Worm (Caenorhabditis elegans) whole organism, L1 larva: ENCODE data around the gene R07E4.1.
A peak's percentile ranks its signal among the peaks of the same experiment; 100 is the strongest.

ENCODE experiments used
- C34B4.2 ChIP-seq: sonication (generic microtip); optimal IDR thresholded peaks from 2 replicates; lab custom pipeline; 2017; ENCODE audit warnings: mild to moderate bottlenecking, missing genetic modification characterization, missing compliant biosample characterization
- aly-2 ChIP-seq: fragments of 150-350 bp; optimal IDR thresholded peaks from 2 replicates; lab custom pipeline; 2014; ENCODE audit warnings: missing biosample characterization, missing genetic modification characterization
- ceh-82 ChIP-seq, 3 experiments: fragments of 150-350 bp in 1 of 3; sonication (generic microtip) in 2 of 3; optimal IDR thresholded peaks; 2 replicates each; lab custom pipeline; 2014 to 2017; ENCODE audit warnings: missing biosample characterization in 3 of 3, missing genetic modification characterization in 3 of 3
- ces-1 ChIP-seq: fragments of 150-350 bp; optimal IDR thresholded peaks from 2 replicates; lab custom pipeline; 2014; ENCODE audit warnings: missing biosample characterization, missing genetic modification reagents, missing genetic modification characterization
- efl-3 ChIP-seq: fragments of 200-800 bp; sonication (Bioruptor generic); optimal IDR thresholded peaks from 2 replicates; lab custom pipeline; 2018; ENCODE audit warnings: mild to moderate bottlenecking, missing genetic modification characterization, missing compliant biosample characterization
- egl-13 ChIP-seq: sonication (generic microtip); optimal IDR thresholded peaks from 2 replicates; lab custom pipeline; 2016; ENCODE audit warnings: missing genotype, missing genetic modification reagents, missing genetic modification characterization, missing compliant biosample characterization
- fkh-4 ChIP-seq: sonication (generic microtip); optimal IDR thresholded peaks from 2 replicates; lab custom pipeline; 2016; ENCODE audit warnings: missing compliant biosample characterization, missing genetic modification characterization, borderline replicate concordance
- fkh-8 ChIP-seq: sonication (generic microtip); optimal IDR thresholded peaks from 2 replicates; lab custom pipeline; 2016; ENCODE audit warnings: mild to moderate bottlenecking, missing genetic modification characterization, missing compliant biosample characterization
- fos-1 ChIP-seq: fragments of 150-350 bp; optimal IDR thresholded peaks from 2 replicates; lab custom pipeline; 2014; ENCODE audit warnings: missing biosample characterization, missing genetic modification characterization
- grh-1 ChIP-seq: fragments of 200-800 bp; sonication (Bioruptor generic); IDR thresholded peaks from 2 replicates; pipeline ENCODE4 v1.3.6; 2022; ENCODE audit warnings: missing genetic modification reagents, missing genetic modification characterization, missing compliant biosample characterization
- hlh-17 ChIP-seq: fragments of 200-800 bp; sonication (Bioruptor generic); optimal IDR thresholded peaks from 2 replicates; lab custom pipeline; 2018; ENCODE audit warnings: missing genetic modification characterization, mild to moderate bottlenecking, missing compliant biosample characterization, moderate library complexity, borderline replicate concordance
- hlh-4 ChIP-seq: sonication (generic microtip); optimal IDR thresholded peaks from 2 replicates; lab custom pipeline; 2016; ENCODE audit warnings: mild to moderate bottlenecking, missing genetic modification characterization, missing compliant biosample characterization
- jun-1 ChIP-seq: fragments of 150-350 bp; optimal IDR thresholded peaks from 2 replicates; lab custom pipeline; 2014; ENCODE audit warnings: missing biosample characterization, missing genetic modification reagents, missing genetic modification characterization
- lin-13 ChIP-seq: fragments of 150-350 bp; optimal IDR thresholded peaks from 2 replicates; lab custom pipeline; 2014; ENCODE audit warnings: missing biosample characterization, missing genetic modification reagents, missing genetic modification characterization
- lin-14 ChIP-seq: fragments of 200-800 bp; sonication (Bioruptor generic); optimal IDR thresholded peaks from 2 replicates; lab custom pipeline; 2018; ENCODE audit warnings: mild to moderate bottlenecking, missing genetic modification characterization, moderate library complexity, missing compliant biosample characterization
- lin-35 ChIP-seq, 2 experiments: fragments of 150-350 bp; optimal IDR thresholded peaks; 2 replicates each; lab custom pipeline; 2014; ENCODE audit warnings: missing biosample characterization in 2 of 2, missing genetic modification characterization in 2 of 2, missing genetic modification reagents in 2 of 2
- mef-2 ChIP-seq: fragments of 150-350 bp; optimal IDR thresholded peaks from 2 replicates; lab custom pipeline; 2014; ENCODE audit warnings: missing biosample characterization, missing genetic modification characterization
- nhr-11 ChIP-seq: fragments of 150-350 bp; optimal IDR thresholded peaks from 2 replicates; lab custom pipeline; 2014; ENCODE audit warnings: missing biosample characterization, missing genetic modification characterization
- nhr-12 ChIP-seq: sonication (generic microtip); optimal IDR thresholded peaks from 2 replicates; lab custom pipeline; 2017; ENCODE audit warnings: missing biosample characterization, missing genetic modification characterization
- nhr-47 ChIP-seq: sonication (generic microtip); optimal IDR thresholded peaks from 2 replicates; lab custom pipeline; 2016; ENCODE audit warnings: mild to moderate bottlenecking, missing genetic modification characterization, moderate library complexity, missing compliant biosample characterization
- nhr-71 ChIP-seq: sonication (generic microtip); optimal IDR thresholded peaks from 2 replicates; lab custom pipeline; 2016; ENCODE audit warnings: mild to moderate bottlenecking, missing genetic modification characterization, moderate library complexity, missing compliant biosample characterization
- nhr-76 ChIP-seq: sonication (generic microtip); optimal IDR thresholded peaks from 2 replicates; lab custom pipeline; 2017; ENCODE audit warnings: missing biosample characterization, missing genetic modification characterization
- nhr-84 ChIP-seq: sonication (generic microtip); optimal IDR thresholded peaks from 2 replicates; lab custom pipeline; 2017; ENCODE audit warnings: missing biosample characterization, missing genetic modification characterization
- nhr-85 ChIP-seq: sonication (generic microtip); peaks from one replicate; lab custom pipeline; 2016; ENCODE audit warnings: missing genetic modification characterization, inconsistent platforms, missing compliant biosample characterization
- nhr-90 ChIP-seq: sonication (generic microtip); optimal IDR thresholded peaks from 2 replicates; lab custom pipeline; 2016; ENCODE audit warnings: mild to moderate bottlenecking, missing genetic modification characterization, missing compliant biosample characterization; ENCODE audit not compliant: poor library complexity
- pag-3 ChIP-seq: sonication (generic microtip); optimal IDR thresholded peaks from 2 replicates; lab custom pipeline; 2017; ENCODE audit warnings: missing genetic modification characterization, mild to moderate bottlenecking, missing compliant biosample characterization, antibody characterized with exemption, borderline replicate concordance; ENCODE audit not compliant: insufficient read depth
- pax-3 ChIP-seq: fragments of 200-800 bp; sonication (Bioruptor generic); optimal IDR thresholded peaks from 2 replicates; lab custom pipeline; 2018; ENCODE audit warnings: mild to moderate bottlenecking, missing genetic modification characterization, moderate library complexity, missing compliant biosample characterization
- pqm-1 ChIP-seq: sonication (generic microtip); optimal IDR thresholded peaks from 3 replicates; lab custom pipeline; 2017; ENCODE audit warnings: missing biosample characterization, missing genetic modification characterization
- sox-4 ChIP-seq: sonication (generic microtip); optimal IDR thresholded peaks from 2 replicates; lab custom pipeline; 2016; ENCODE audit warnings: missing genetic modification characterization, missing compliant biosample characterization
- sptf-1 ChIP-seq: fragments of 150-350 bp; optimal IDR thresholded peaks from 2 replicates; lab custom pipeline; 2014; ENCODE audit warnings: missing biosample characterization, missing genetic modification characterization
- sup-37 ChIP-seq: fragments of 200-800 bp; sonication (Bioruptor generic); optimal IDR thresholded peaks from 2 replicates; lab custom pipeline; 2018; ENCODE audit warnings: mild to moderate bottlenecking, missing genetic modification characterization, missing compliant biosample characterization
- unc-30 ChIP-seq: sonication (generic microtip); optimal IDR thresholded peaks from 2 replicates; lab custom pipeline; 2017; ENCODE audit warnings: missing biosample characterization, missing genetic modification characterization
- unc-86 ChIP-seq: sonication (generic microtip); optimal IDR thresholded peaks from 2 replicates; lab custom pipeline; 2016; ENCODE audit warnings: missing genetic modification characterization, missing compliant biosample characterization
- unc-98 ChIP-seq: fragments of 200-800 bp; sonication (Bioruptor generic); IDR thresholded peaks from 2 replicates; pipeline ENCODE4 v1.3.6; 2022; ENCODE audit warnings: missing genetic modification characterization, missing compliant biosample characterization
- vab-15 ChIP-seq: sonication (generic microtip); optimal IDR thresholded peaks from 2 replicates; lab custom pipeline; 2017; ENCODE audit warnings: missing genotype, mild to moderate bottlenecking, missing genetic modification characterization, missing compliant biosample characterization
- zag-1 ChIP-seq: fragments of 150-350 bp; optimal IDR thresholded peaks from 2 replicates; lab custom pipeline; 2014; ENCODE audit warnings: missing biosample characterization, missing genetic modification characterization
- zip-4 ChIP-seq: fragments of 200-800 bp; sonication (Bioruptor generic); optimal IDR thresholded peaks from 2 replicates; lab custom pipeline; 2018; ENCODE audit warnings: mild to moderate bottlenecking, missing genetic modification characterization, moderate library complexity, missing compliant biosample characterization
- ztf-11 ChIP-seq, 2 experiments: sonication (generic microtip); optimal IDR thresholded peaks; 2 replicates each; lab custom pipeline; 2016 to 2017; ENCODE audit warnings: missing genetic modification characterization in 2 of 2, missing biosample characterization in 1 of 2, missing compliant biosample characterization in 1 of 2

The R07E4.1 gene

ce11 chrX:5958815-5959214, at the start of gene R07E4.1:
TSS of gene R07E4.1 (plus strand) at chrX:5959115.
- no peak for TF ChIP-seq hlh-17 (GFP tag; lab: Kevin White, UChicago)
- no peak for TF ChIP-seq vab-15 (tag; lab: Kevin White, UChicago)
- TF ChIP-seq lin-14 (GFP tag; lab: Kevin White, UChicago), result peak; percentile 4
- TF ChIP-seq sptf-1 (tag; lab: Kevin White, UChicago), result no peak
- TF ChIP-seq zip-4 (GFP tag; lab: Kevin White, UChicago), result no peak
- TF ChIP-seq pqm-1, result no peak
- no peak for TF ChIP-seq lin-13 (GFP tag; lab: Kevin White, UChicago)

- TF ChIP-seq nhr-71, result no peak
- TF ChIP-seq grh-1 (GFP tag; lab: Robert Waterston, UW), result no peak
- TF ChIP-seq efl-3 (GFP tag; lab: Kevin White, UChicago), result no peak
- no peak for TF ChIP-seq pax-3 (tag; lab: Kevin White, UChicago)
- TF ChIP-seq nhr-85, result no peak
- no peak for TF ChIP-seq unc-30 (tag; lab: Kevin White, UChicago)
- no peak for TF ChIP-seq fos-1 (tag; lab: Kevin White, UChicago)
- no peak for TF ChIP-seq jun-1 (tag; lab: Kevin White, UChicago)
- no peak for TF ChIP-seq nhr-76 (tag; lab: Kevin White, UChicago)
- TF ChIP-seq mef-2 (tag; lab: Kevin White, UChicago), result no peak
- TF ChIP-seq egl-13, result no peak
- no peak for TF ChIP-seq unc-98 (GFP tag; lab: Robert Waterston, UW)
- TF ChIP-seq sptf-1 (tag; lab: Kevin White, UChicago), result no peak
- TF ChIP-seq nhr-47, result no peak
- TF ChIP-seq pqm-1, result no peak
- no peak for TF ChIP-seq ces-1 (GFP tag; lab: Kevin White, UChicago)
- no peak for TF ChIP-seq aly-2 (tag; lab: Kevin White, UChicago)
- no peak for TF ChIP-seq nhr-90 (tag; lab: Kevin White, UChicago)
These were observed 41.6 kb upstream of the R07E4.1 start, which contains the start of gene Y23B4A.1 for ce11 chrX:5917284-5917683. TSS of gene Y23B4A.1 (minus strand) at chrX:5917384.

ce11 chrX:5919097-5919496, 39.8 kb upstream of the R07E4.1 start, which contains the start of gene capa-1:
TSS of gene capa-1 (plus strand) at chrX:5919397.
- TF ChIP-seq fkh-8 (tag; lab: Kevin White, UChicago) (peak; percentile 16), C34B4.2 (no peak), grh-1 (GFP tag; lab: Robert Waterston, UW) (no peak), nhr-12 (tag; lab: Kevin White, UChicago) (no peak), egl-13 (no peak), pqm-1 (no peak)

ce11 chrX:5923672-5924071, 35.2 kb upstream of the R07E4.1 start:
- no peak for TF ChIP-seq nhr-84 (tag; lab: Kevin White, UChicago)
- TF ChIP-seq fkh-4, result no peak
- no peak for TF ChIP-seq unc-86 (tag; lab: Kevin White, UChicago)
- no peak for TF ChIP-seq hlh-4 (tag; lab: Kevin White, UChicago)
- no peak for TF ChIP-seq unc-30 (tag; lab: Kevin White, UChicago)
- no peak for TF ChIP-seq nhr-11 (tag; lab: Kevin White, UChicago)
- no peak for TF ChIP-seq sup-37
- TF ChIP-seq jun-1 (tag; lab: Kevin White, UChicago), result no peak
- no peak for TF ChIP-seq ceh-82 (tag; optimal IDR thresholded peaks at IDR 0.05; lab: Kevin White, UChicago)
- no peak for TF ChIP-seq nhr-76 (tag; lab: Kevin White, UChicago)
- TF ChIP-seq pag-3 (tag; lab: Kevin White, UChicago), result no peak
- TF ChIP-seq lin-35 (GFP tag; optimal IDR thresholded peaks at IDR 0.05; lab: Kevin White, UChicago), result no peak
- TF ChIP-seq fos-1 (tag; lab: Kevin White, UChicago), result no peak
- TF ChIP-seq lin-14 (GFP tag; lab: Kevin White, UChicago), result no peak
- no peak for TF ChIP-seq zag-1 (tag; lab: Kevin White, UChicago)
- TF ChIP-seq ztf-11 (tag; optimal IDR thresholded peaks at IDR 0.05; lab: Kevin White, UChicago), result no peak
- no peak for TF ChIP-seq sox-4 (tag; lab: Kevin White, UChicago)
- TF ChIP-seq, all 84 proteins: peak for 0
